Worm (Caenorhabditis elegans) whole organism, L4/young adult: ENCODE measurements around the gene F15E6.5.

Experiments used
- W03F9.2 ChIP-seq: fragments of 150-350 bp; optimal IDR thresholded peaks from 2 replicates; lab custom pipeline; 2014; ENCODE audit warnings: missing biosample characterization, missing genetic modification characterization
- dao-5 ChIP-seq: sonication (generic microtip); optimal IDR thresholded peaks from 2 replicates; lab custom pipeline; 2016; ENCODE audit warnings: missing genotype, missing genetic modification characterization, moderate library complexity, missing compliant biosample characterization
- him-1 ChIP-seq: sonication (generic microtip); optimal IDR thresholded peaks from 2 replicates; lab custom pipeline; 2016; ENCODE audit warnings: missing genotype, missing genetic modification reagents, missing genetic modification characterization, missing compliant biosample characterization

ce11 chrIV:4298983-4299382, 9.6 kb downstream of the F15E6.5 start, which contains the start of gene F15E6.9:
- TF ChIP-seq him-1 (tag; lab: Kevin White, UChicago) (no peak), W03F9.2 (tag; lab: Kevin White, UChicago) (no peak), dao-5 (no peak)
